Worm (Caenorhabditis elegans): ENCODE data around the gene H09F14.1.

DNA sequence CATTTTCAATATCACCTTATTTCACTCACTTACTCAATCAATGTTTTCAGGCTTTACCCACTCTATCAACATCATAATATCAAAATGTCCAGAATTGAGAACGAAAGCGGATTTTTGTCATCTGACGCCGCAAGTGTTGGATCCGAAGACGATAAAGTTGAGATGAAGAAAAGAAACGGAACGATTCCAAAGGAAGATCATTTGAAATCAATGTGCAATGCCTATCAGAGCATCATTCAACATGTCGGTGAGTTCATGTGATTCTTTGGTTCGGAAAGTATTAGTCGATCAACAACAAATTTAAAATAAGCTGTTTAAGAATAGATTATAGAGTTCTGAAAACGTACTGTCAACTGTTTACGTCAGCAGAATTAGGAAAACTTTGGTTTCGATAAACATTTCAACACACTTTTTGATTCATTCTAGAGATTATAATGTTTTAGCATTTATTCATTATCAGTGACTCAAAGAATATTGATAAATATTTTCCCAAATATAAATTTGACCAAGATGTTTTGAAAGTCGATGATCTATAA is 50.5 kb downstream of the H09F14.1 start, which contains the start of gene cat-4:
- no peak for TF ChIP-seq W03F9.2 (tag; optimal IDR thresholded peaks at IDR 0.05)
- no peak for TF ChIP-seq him-1 (tag; optimal IDR thresholded peaks at IDR 0.05)
